Worm (Caenorhabditis elegans) whole organism, late embryonic: ENCODE data around the gene F38B2.6.
A peak's percentile ranks its signal among the peaks of the same experiment; 100 is the strongest.

ENCODE experiments used
- C38D4.7 ChIP-seq: fragments of 200-800 bp; sonication (Bioruptor generic); optimal IDR thresholded peaks from 2 replicates; lab custom pipeline; 2018; ENCODE audit warnings: mild to moderate bottlenecking, missing genetic modification characterization, moderate library complexity, missing compliant biosample characterization
- K09A11.1 ChIP-seq: sonication (generic microtip); optimal IDR thresholded peaks from 2 replicates; lab custom pipeline; 2017; ENCODE audit warnings: antibody characterized with exemption, mild to moderate bottlenecking, missing genetic modification characterization, missing compliant biosample characterization; ENCODE audit not compliant: insufficient read depth
- T23F11.4 ChIP-seq: fragments of 200-800 bp; sonication (Bioruptor generic); optimal IDR thresholded peaks from 2 replicates; lab custom pipeline; 2018; ENCODE audit warnings: mild to moderate bottlenecking, missing genetic modification characterization, missing compliant biosample characterization
- Y22D7AL.16 ChIP-seq: sonication (generic microtip); optimal IDR thresholded peaks from 2 replicates; lab custom pipeline; 2016; ENCODE audit warnings: missing genetic modification characterization, missing compliant biosample characterization
- ahr-1 ChIP-seq: sonication (generic microtip); optimal IDR thresholded peaks from 2 replicates; lab custom pipeline; 2016; ENCODE audit warnings: missing genetic modification characterization, missing compliant biosample characterization
- ama-1 ChIP-seq: fragments of 150-350 bp; optimal IDR thresholded peaks from 2 replicates; lab custom pipeline; 2014
- ceh-18 ChIP-seq: sonication (generic microtip); optimal IDR thresholded peaks from 2 replicates; lab custom pipeline; 2016; ENCODE audit warnings: missing genetic modification characterization, missing compliant biosample characterization
- ceh-19 ChIP-seq: fragments of 200-800 bp; sonication (Bioruptor generic); optimal IDR thresholded peaks from 2 replicates; lab custom pipeline; 2018; ENCODE audit warnings: mild to moderate bottlenecking, missing genetic modification characterization, missing compliant biosample characterization
- ceh-2 ChIP-seq: sonication (generic microtip); optimal IDR thresholded peaks from 2 replicates; lab custom pipeline; 2016; ENCODE audit warnings: missing genotype, missing genetic modification characterization, missing compliant biosample characterization
- ceh-22 ChIP-seq: sonication (generic microtip); optimal IDR thresholded peaks from 2 replicates; lab custom pipeline; 2017; ENCODE audit warnings: missing biosample characterization, missing genetic modification characterization
- ceh-34 ChIP-seq: sonication (generic microtip); optimal IDR thresholded peaks from 2 replicates; lab custom pipeline; 2016; ENCODE audit warnings: mild to moderate bottlenecking, missing genetic modification characterization, missing compliant biosample characterization
- ceh-45 ChIP-seq: fragments of 200-800 bp; sonication (Bioruptor generic); IDR thresholded peaks from 2 replicates; pipeline ENCODE4 v1.3.6; 2022; ENCODE audit warnings: missing genetic modification reagents, missing genetic modification characterization, missing compliant biosample characterization
- ceh-48 ChIP-seq: sonication (generic microtip); optimal IDR thresholded peaks from 2 replicates; lab custom pipeline; 2016; ENCODE audit warnings: missing genetic modification characterization, inconsistent platforms, missing compliant biosample characterization
- ceh-6 ChIP-seq: fragments of 200-800 bp; sonication (Bioruptor generic); optimal IDR thresholded peaks from 2 replicates; lab custom pipeline; 2018; ENCODE audit warnings: mild to moderate bottlenecking, missing genetic modification characterization, missing compliant biosample characterization
- dmd-4 ChIP-seq: sonication (generic microtip); optimal IDR thresholded peaks from 2 replicates; lab custom pipeline; 2016; ENCODE audit warnings: borderline replicate concordance, missing genetic modification characterization, missing compliant biosample characterization
- dve-1 ChIP-seq: sonication (generic microtip); optimal IDR thresholded peaks from 2 replicates; lab custom pipeline; 2017; ENCODE audit warnings: antibody characterized with exemption, mild to moderate bottlenecking, missing genetic modification characterization, missing compliant biosample characterization
- elt-2 ChIP-seq: sonication (generic microtip); optimal IDR thresholded peaks from 2 replicates; lab custom pipeline; 2016; ENCODE audit warnings: missing genetic modification reagents, missing genetic modification characterization, missing compliant biosample characterization
- ets-4 ChIP-seq: sonication (generic microtip); optimal IDR thresholded peaks from 2 replicates; lab custom pipeline; 2016; ENCODE audit warnings: missing genetic modification characterization, missing compliant biosample characterization
- eyg-1 ChIP-seq: sonication (generic microtip); optimal IDR thresholded peaks from 2 replicates; lab custom pipeline; 2016; ENCODE audit warnings: missing genotype, missing genetic modification characterization, missing compliant biosample characterization
- fkh-10 ChIP-seq: fragments of 150-350 bp; optimal IDR thresholded peaks from 2 replicates; lab custom pipeline; 2014; ENCODE audit warnings: missing biosample characterization, missing genetic modification reagents, missing genetic modification characterization
- fkh-6 ChIP-seq: sonication (generic microtip); optimal IDR thresholded peaks from 2 replicates; lab custom pipeline; 2016; ENCODE audit warnings: missing genetic modification characterization, missing compliant biosample characterization
- hlh-13 ChIP-seq: fragments of 200-800 bp; sonication (Bioruptor generic); optimal IDR thresholded peaks from 2 replicates; lab custom pipeline; 2018; ENCODE audit warnings: mild to moderate bottlenecking, missing genetic modification characterization, missing compliant biosample characterization
- hlh-6 ChIP-seq: sonication (generic microtip); optimal IDR thresholded peaks from 2 replicates; lab custom pipeline; 2016; ENCODE audit warnings: missing genotype, missing genetic modification characterization, missing compliant biosample characterization
- lim-6 ChIP-seq: sonication (generic microtip); optimal IDR thresholded peaks from 2 replicates; lab custom pipeline; 2016; ENCODE audit warnings: missing genetic modification characterization, missing compliant biosample characterization
- lin-11 ChIP-seq: fragments of 200-800 bp; sonication (Bioruptor generic); optimal IDR thresholded peaks from 2 replicates; lab custom pipeline; 2018; ENCODE audit warnings: mild to moderate bottlenecking, missing genetic modification characterization, missing compliant biosample characterization
- madf-2 ChIP-seq: sonication (generic microtip); optimal IDR thresholded peaks from 2 replicates; lab custom pipeline; 2017; ENCODE audit warnings: missing genetic modification characterization, missing compliant biosample characterization
- mec-3 ChIP-seq: sonication (generic microtip); optimal IDR thresholded peaks from 2 replicates; lab custom pipeline; 2016; ENCODE audit warnings: borderline replicate concordance, missing genetic modification characterization, missing compliant biosample characterization
- nhr-11 ChIP-seq: fragments of 150-350 bp; optimal IDR thresholded peaks from 2 replicates; lab custom pipeline; 2014; ENCODE audit warnings: missing biosample characterization, missing genetic modification characterization
- nhr-232 ChIP-seq: sonication (generic microtip); optimal IDR thresholded peaks from 2 replicates; lab custom pipeline; 2016; ENCODE audit warnings: missing genetic modification characterization, missing compliant biosample characterization
- npax-4 ChIP-seq: sonication (generic microtip); optimal IDR thresholded peaks from 2 replicates; lab custom pipeline; 2016; ENCODE audit warnings: missing genetic modification characterization, missing compliant biosample characterization
- odd-2 ChIP-seq: sonication (generic microtip); optimal IDR thresholded peaks from 2 replicates; lab custom pipeline; 2017; ENCODE audit warnings: antibody characterized with exemption, mild to moderate bottlenecking, missing genetic modification characterization, missing compliant biosample characterization
- pag-3 ChIP-seq: sonication (generic microtip); optimal IDR thresholded peaks from 2 replicates; lab custom pipeline; 2016; ENCODE audit warnings: missing compliant biosample characterization, missing genetic modification characterization, borderline replicate concordance
- pat-9 ChIP-seq: fragments of 200-800 bp; sonication (Bioruptor generic); optimal IDR thresholded peaks from 2 replicates; lab custom pipeline; 2018; ENCODE audit warnings: mild to moderate bottlenecking, missing genetic modification characterization, moderate library complexity, missing compliant biosample characterization
- pax-1 ChIP-seq: fragments of 150-350 bp; optimal IDR thresholded peaks from 2 replicates; lab custom pipeline; 2014; ENCODE audit warnings: missing biosample characterization, missing genetic modification characterization
- pha-2 ChIP-seq: sonication (generic microtip); optimal IDR thresholded peaks from 2 replicates; lab custom pipeline; 2017; ENCODE audit warnings: mild to moderate bottlenecking, missing genetic modification characterization, missing compliant biosample characterization
- pha-4 ChIP-seq: fragments of 150-350 bp; optimal IDR thresholded peaks from 2 replicates; lab custom pipeline; 2018; ENCODE audit warnings: missing biosample characterization, missing genetic modification reagents, missing genetic modification characterization
- pqm-1 ChIP-seq: sonication (generic microtip); optimal IDR thresholded peaks from 2 replicates; lab custom pipeline; 2016; ENCODE audit warnings: missing genetic modification characterization, missing compliant biosample characterization
- pros-1 ChIP-seq: fragments of 150-350 bp; optimal IDR thresholded peaks from 2 replicates; lab custom pipeline; 2014; ENCODE audit warnings: missing biosample characterization, missing genetic modification reagents, missing genetic modification characterization
- ref-2 ChIP-seq: sonication (generic microtip); optimal IDR thresholded peaks from 2 replicates; lab custom pipeline; 2016; ENCODE audit warnings: missing genetic modification characterization, missing compliant biosample characterization
- rnt-1 ChIP-seq: sonication (generic microtip); optimal IDR thresholded peaks from 2 replicates; lab custom pipeline; 2016; ENCODE audit warnings: missing genetic modification characterization, missing compliant biosample characterization
- sdc-2 ChIP-seq: sonication (generic microtip); optimal IDR thresholded peaks from 2 replicates; lab custom pipeline; 2016; ENCODE audit warnings: missing genotype, missing genetic modification characterization, missing compliant biosample characterization
- sox-2 ChIP-seq: fragments of 200-800 bp; sonication (Bioruptor generic); IDR thresholded peaks from 2 replicates; pipeline ENCODE4 v1.3.6; 2022; ENCODE audit warnings: missing genetic modification reagents, missing genetic modification characterization, missing compliant biosample characterization
- sox-4 ChIP-seq: sonication (generic microtip); optimal IDR thresholded peaks from 2 replicates; lab custom pipeline; 2017; ENCODE audit warnings: mild to moderate bottlenecking, missing genetic modification characterization, inconsistent platforms, missing compliant biosample characterization
- syd-9 ChIP-seq: sonication (generic microtip); optimal IDR thresholded peaks from 2 replicates; lab custom pipeline; 2016; ENCODE audit warnings: mild to moderate bottlenecking, missing genetic modification characterization, moderate library complexity, missing compliant biosample characterization
- tbx-2 ChIP-seq: sonication (generic microtip); optimal IDR thresholded peaks from 2 replicates; lab custom pipeline; 2016; ENCODE audit warnings: missing genetic modification characterization, missing compliant biosample characterization
- tbx-7 ChIP-seq: sonication (generic microtip); optimal IDR thresholded peaks from 2 replicates; lab custom pipeline; 2016; ENCODE audit warnings: missing genotype, missing genetic modification characterization, missing compliant biosample characterization
- ttx-3 ChIP-seq: sonication (generic microtip); optimal IDR thresholded peaks from 2 replicates; lab custom pipeline; 2016; ENCODE audit warnings: missing genetic modification reagents, missing genetic modification characterization, missing compliant biosample characterization
- unc-3 ChIP-seq, 2 experiments: fragments of 200-800 bp in 1 of 2; sonication (Bioruptor generic) in 1 of 2; sonication (generic microtip) in 1 of 2; conservative IDR thresholded peaks in 1 of 2; optimal IDR thresholded peaks in 1 of 2; 2 replicates each; pipeline versions ENCODE4 v1.3.6 to Lab custom; 2016 to 2022; ENCODE audit warnings: missing compliant biosample characterization in 2 of 2, missing genetic modification characterization in 2 of 2, missing genetic modification reagents in 1 of 2
- unc-42 ChIP-seq: sonication (generic microtip); optimal IDR thresholded peaks from 2 replicates; lab custom pipeline; 2016; ENCODE audit warnings: missing genotype, missing genetic modification characterization, missing compliant biosample characterization
- unc-55 ChIP-seq: sonication (generic microtip); optimal IDR thresholded peaks from 2 replicates; lab custom pipeline; 2017; ENCODE audit warnings: missing biosample characterization, missing genetic modification reagents, missing genetic modification characterization
- unc-86 ChIP-seq: sonication (generic microtip); optimal IDR thresholded peaks from 2 replicates; lab custom pipeline; 2016; ENCODE audit warnings: missing genetic modification characterization, missing compliant biosample characterization
- zip-5 ChIP-seq: sonication (generic microtip); optimal IDR thresholded peaks from 2 replicates; lab custom pipeline; 2016; ENCODE audit warnings: missing genetic modification characterization, missing compliant biosample characterization
- ztf-16 ChIP-seq: sonication (generic microtip); optimal IDR thresholded peaks from 2 replicates; lab custom pipeline; 2017; ENCODE audit warnings: missing genetic modification characterization, missing compliant biosample characterization

Gene F38B2.6

DNA sequence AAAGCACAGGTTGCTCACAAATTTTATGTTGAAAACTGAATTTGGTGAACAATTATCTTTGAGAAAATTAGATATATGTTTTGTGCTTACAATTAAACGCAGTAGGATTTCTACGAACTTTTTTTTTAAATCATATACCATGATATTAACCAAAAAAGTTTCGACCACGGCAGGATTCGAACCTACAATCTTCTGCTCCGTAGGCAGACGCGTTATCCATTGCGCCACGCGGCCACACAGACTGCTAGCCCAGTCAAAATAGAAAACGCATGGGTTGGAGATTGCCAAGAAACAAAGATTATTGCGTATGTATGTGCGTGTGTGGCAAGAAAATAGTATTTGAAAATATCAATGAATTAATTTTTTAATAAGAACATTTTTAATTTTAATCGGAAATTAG is 28.6 kb downstream of the F38B2.6 start:
- TF ChIP-seq ceh-45 (GFP tag; lab: Robert Waterston, UW) (no peak), pha-2 (tag; lab: Kevin White, UChicago) (no peak), unc-3 (GFP tag; conservative IDR thresholded peaks at IDR 0.05; lab: Robert Waterston, UW) (peak; percentile 70; the same call in 1 of the 2 replicates), unc-3 (tag; optimal IDR thresholded peaks at IDR 0.05; lab: Kevin White, UChicago) (peak; percentile 24), unc-42 (tag; lab: Kevin White, UChicago) (no peak), dmd-4 (tag; lab: Kevin White, UChicago) (no peak), unc-86 (tag; lab: Kevin White, UChicago) (peak; percentile 30), ets-4 (tag; lab: Kevin White, UChicago) (peak; percentile 30), K09A11.1 (tag; lab: Kevin White, UChicago) (peak; percentile 33), sox-4 (tag; lab: Kevin White, UChicago) (peak; percentile 45), npax-4 (tag; lab: Kevin White, UChicago) (no peak), ztf-16 (tag; lab: Kevin White, UChicago) (peak; percentile 51), tbx-7 (tag; lab: Kevin White, UChicago) (no peak), mec-3 (no peak), ceh-48 (no peak), ref-2 (tag; lab: Kevin White, UChicago) (peak; percentile 75), dve-1 (tag; lab: Kevin White, UChicago) (no peak), ceh-6 (GFP tag; lab: Kevin White, UChicago) (peak; percentile 68), ama-1 (lab: Kevin White, UChicago) (no peak), fkh-6 (tag; lab: Kevin White, UChicago) (peak; percentile 61), ceh-22 (no peak), ahr-1 (tag; lab: Kevin White, UChicago) (no peak), lim-6 (tag; lab: Kevin White, UChicago) (no peak), syd-9 (peak; percentile 31), pat-9 (tag; lab: Kevin White, UChicago) (peak; percentile 66), ceh-2 (tag; lab: Kevin White, UChicago) (peak; percentile 50), ttx-3 (tag; lab: Kevin White, UChicago) (peak; percentile 55), pqm-1 (tag; lab: Kevin White, UChicago) (no peak), ceh-34 (tag; lab: Kevin White, UChicago) (peak; percentile 38), T23F11.4 (GFP tag; lab: Kevin White, UChicago) (peak; percentile 44), ceh-18 (tag; lab: Kevin White, UChicago) (peak; percentile 53), ceh-19 (GFP tag; lab: Kevin White, UChicago) (peak; percentile 76), pha-4 (tag; lab: Kevin White, UChicago) (no peak), hlh-13 (GFP tag; lab: Kevin White, UChicago) (peak; percentile 24), unc-55 (GFP tag; lab: Kevin White, UChicago) (no peak), nhr-11 (tag; lab: Kevin White, UChicago) (no peak), zip-5 (tag; lab: Kevin White, UChicago) (peak; percentile 25), fkh-10 (GFP tag; lab: Kevin White, UChicago) (no peak), Y22D7AL.16 (tag; lab: Kevin White, UChicago) (no peak), tbx-2 (tag; lab: Kevin White, UChicago) (peak; percentile 34), pag-3 (tag; lab: Kevin White, UChicago) (no peak), lin-11 (tag; lab: Kevin White, UChicago) (peak; percentile 48), nhr-232 (peak; percentile 13), eyg-1 (tag; lab: Kevin White, UChicago) (no peak), pros-1 (tag; lab: Kevin White, UChicago) (no peak), C38D4.7 (peak; percentile 46), odd-2 (tag; lab: Kevin White, UChicago) (no peak), sdc-2 (tag; lab: Kevin White, UChicago) (peak; percentile 61), madf-2 (tag; lab: Kevin White, UChicago) (peak; percentile 56), pax-1 (tag; lab: Kevin White, UChicago) (no peak), rnt-1 (tag; lab: Kevin White, UChicago) (peak; percentile 31), hlh-6 (tag; lab: Kevin White, UChicago) (peak; percentile 31), elt-2 (tag; lab: Kevin White, UChicago) (peak; percentile 74), sox-2 (GFP tag; lab: Robert Waterston, UW) (no peak; the same call in 1 of the 2 replicates)
